Worm (Caenorhabditis elegans): ENCODE measurements around the gene cal-8.

The cal-8 gene

ce11 chrII:5481982-5482381 is at the start of gene cal-8:
TSS of gene cal-8 (minus strand) at chrII:5482041.
- no peak for TF ChIP-seq flt-1 (GFP tag; IDR thresholded peaks at IDR 0.05)
- TF ChIP-seq T22C8.4 (GFP tag; IDR thresholded peaks at IDR 0.05) = no peak
- TF ChIP-seq klf-2 (GFP tag; conservative IDR thresholded peaks at IDR 0.05) = no peak
- no peak for TF ChIP-seq ref-1 (GFP tag; conservative IDR thresholded peaks at IDR 0.05)
- no peak for TF ChIP-seq med-1 (GFP tag; optimal IDR thresholded peaks at IDR 0.05; ENCODE audit: insufficient read depth)
- no peak for TF ChIP-seq tab-1 (GFP tag; IDR thresholded peaks at IDR 0.05)
- TF ChIP-seq ztf-29 (GFP tag; IDR thresholded peaks at IDR 0.05) = no peak
- no peak for TF ChIP-seq ztf-23 (GFP tag; IDR thresholded peaks at IDR 0.05)
- TF ChIP-seq cog-1 (tag; optimal IDR thresholded peaks at IDR 0.05) = no peak

ce11 chrII:5527841-5528240 is 46.0 kb upstream of the cal-8 start, which contains the start of gene ZK177.1:
TSS of gene ZK177.1 (plus strand) at chrII:5528141.
- no peak for TF ChIP-seq T22C8.4 (GFP tag; IDR thresholded peaks at IDR 0.05)
- TF ChIP-seq ztf-29 (GFP tag; IDR thresholded peaks at IDR 0.05) = no peak
- TF ChIP-seq ztf-23 (GFP tag; IDR thresholded peaks at IDR 0.05) = no peak

ce11 chrII:5525297-5525696 is 43.5 kb upstream of the cal-8 start, which contains the start of gene tbx-35:
TSS of gene tbx-35 (minus strand) at chrII:5525397.
- TF ChIP-seq cog-1 (tag; optimal IDR thresholded peaks at IDR 0.05) (no peak), tab-1 (GFP tag; IDR thresholded peaks at IDR 0.05) (no peak), klf-2 (GFP tag; conservative IDR thresholded peaks at IDR 0.05) (no peak), ref-1 (GFP tag; conservative IDR thresholded peaks at IDR 0.05) (no peak), T22C8.4 (GFP tag; IDR thresholded peaks at IDR 0.05) (no peak), ztf-23 (GFP tag; IDR thresholded peaks at IDR 0.05) (no peak), flt-1 (GFP tag; IDR thresholded peaks at IDR 0.05) (no peak), ztf-29 (GFP tag; IDR thresholded peaks at IDR 0.05) (no peak), med-1 (GFP tag; optimal IDR thresholded peaks at IDR 0.05; ENCODE audit: insufficient read depth) (no peak)

ce11 chrII:5522637-5523036 is 40.8 kb upstream of the cal-8 start, which contains the start of gene ZK177.11:
TSS of gene ZK177.11 (plus strand) at chrII:5522937.
- TF ChIP-seq med-1 (GFP tag; optimal IDR thresholded peaks at IDR 0.05; ENCODE audit: insufficient read depth) (no peak), tab-1 (GFP tag; IDR thresholded peaks at IDR 0.05) (no peak), ztf-29 (GFP tag; IDR thresholded peaks at IDR 0.05) (no peak), ztf-23 (GFP tag; IDR thresholded peaks at IDR 0.05) (no peak), klf-2 (GFP tag; conservative IDR thresholded peaks at IDR 0.05) (no peak), T22C8.4 (GFP tag; IDR thresholded peaks at IDR 0.05) (no peak), ref-1 (GFP tag; conservative IDR thresholded peaks at IDR 0.05) (no peak), flt-1 (GFP tag; IDR thresholded peaks at IDR 0.05) (no peak), cog-1 (tag; optimal IDR thresholded peaks at IDR 0.05) (no peak)

- TF ChIP-seq tab-1 (GFP tag; IDR thresholded peaks at IDR 0.05) (no peak), flt-1 (GFP tag; IDR thresholded peaks at IDR 0.05) (no peak)
Measured at ce11 chrII:5521411-5521810, 39.6 kb upstream of the cal-8 start, which contains the start of gene ZK177.12. TSS of gene ZK177.12 (plus strand) at chrII:5521711.

- no peak for TF ChIP-seq ztf-29 (GFP tag; IDR thresholded peaks at IDR 0.05)
- no peak for TF ChIP-seq ref-1 (GFP tag; conservative IDR thresholded peaks at IDR 0.05)
- TF ChIP-seq ztf-23 (GFP tag; IDR thresholded peaks at IDR 0.05) = no peak
- TF ChIP-seq flt-1 (GFP tag; IDR thresholded peaks at IDR 0.05) = no peak
- no peak for TF ChIP-seq med-1 (GFP tag; optimal IDR thresholded peaks at IDR 0.05; ENCODE audit: insufficient read depth)
- no peak for TF ChIP-seq tab-1 (GFP tag; IDR thresholded peaks at IDR 0.05)
- no peak for TF ChIP-seq T22C8.4 (GFP tag; IDR thresholded peaks at IDR 0.05)
- TF ChIP-seq klf-2 (GFP tag; conservative IDR thresholded peaks at IDR 0.05) = no peak
- no peak for TF ChIP-seq cog-1 (tag; optimal IDR thresholded peaks at IDR 0.05)
Measured at ce11 chrII:5518910-5519309, 37.1 kb upstream of the cal-8 start, which contains the start of gene ZK177.2. TSS of gene ZK177.2 (plus strand) at chrII:5519210.

ce11 chrII:5518055-5518454 is 36.2 kb upstream of the cal-8 start:
- TF ChIP-seq ztf-29 (GFP tag; IDR thresholded peaks at IDR 0.05) (no peak), klf-2 (GFP tag; conservative IDR thresholded peaks at IDR 0.05) (no peak), T22C8.4 (GFP tag; IDR thresholded peaks at IDR 0.05) (no peak), tab-1 (GFP tag; IDR thresholded peaks at IDR 0.05) (no peak), ztf-23 (GFP tag; IDR thresholded peaks at IDR 0.05) (no peak), cog-1 (tag; optimal IDR thresholded peaks at IDR 0.05) (no peak), flt-1 (GFP tag; IDR thresholded peaks at IDR 0.05) (no peak), ref-1 (GFP tag; conservative IDR thresholded peaks at IDR 0.05) (no peak), med-1 (GFP tag; optimal IDR thresholded peaks at IDR 0.05; ENCODE audit: insufficient read depth) (no peak)

- TF ChIP-seq flt-1 (GFP tag; IDR thresholded peaks at IDR 0.05) (no peak), T22C8.4 (GFP tag; IDR thresholded peaks at IDR 0.05) (no peak), ztf-23 (GFP tag; IDR thresholded peaks at IDR 0.05) (no peak), tab-1 (GFP tag; IDR thresholded peaks at IDR 0.05) (no peak), med-1 (GFP tag; optimal IDR thresholded peaks at IDR 0.05; ENCODE audit: insufficient read depth) (no peak), ref-1 (GFP tag; conservative IDR thresholded peaks at IDR 0.05) (no peak), cog-1 (tag; optimal IDR thresholded peaks at IDR 0.05) (no peak), ztf-29 (GFP tag; IDR thresholded peaks at IDR 0.05) (no peak), klf-2 (GFP tag; conservative IDR thresholded peaks at IDR 0.05) (no peak)
Measured at ce11 chrII:5517643-5518042, 35.8 kb upstream of the cal-8 start, which contains the start of gene ZK177.9. TSS of gene ZK177.9 (minus strand) at chrII:5517743.

ce11 chrII:5515542-5515941 is 33.7 kb upstream of the cal-8 start, which contains the start of gene ZK177.3:
TSS of gene ZK177.3 (plus strand) at chrII:5515842.
- TF ChIP-seq med-1 (GFP tag; optimal IDR thresholded peaks at IDR 0.05; ENCODE audit: insufficient read depth) (no peak), cog-1 (tag; optimal IDR thresholded peaks at IDR 0.05) (no peak), ref-1 (GFP tag; conservative IDR thresholded peaks at IDR 0.05) (no peak), klf-2 (GFP tag; conservative IDR thresholded peaks at IDR 0.05) (no peak), ztf-29 (GFP tag; IDR thresholded peaks at IDR 0.05) (no peak), T22C8.4 (GFP tag; IDR thresholded peaks at IDR 0.05) (no peak), tab-1 (GFP tag; IDR thresholded peaks at IDR 0.05) (no peak), flt-1 (GFP tag; IDR thresholded peaks at IDR 0.05) (no peak), ztf-23 (GFP tag; IDR thresholded peaks at IDR 0.05) (no peak)

- TF ChIP-seq flt-1 (GFP tag; IDR thresholded peaks at IDR 0.05) (no peak), ztf-23 (GFP tag; IDR thresholded peaks at IDR 0.05) (no peak), ztf-29 (GFP tag; IDR thresholded peaks at IDR 0.05) (no peak), ref-1 (GFP tag; conservative IDR thresholded peaks at IDR 0.05) (no peak), klf-2 (GFP tag; conservative IDR thresholded peaks at IDR 0.05) (no peak), tab-1 (GFP tag; IDR thresholded peaks at IDR 0.05) (no peak), cog-1 (tag; optimal IDR thresholded peaks at IDR 0.05) (no peak), T22C8.4 (GFP tag; IDR thresholded peaks at IDR 0.05) (no peak)
Measured at ce11 chrII:5514846-5515245, 33.0 kb upstream of the cal-8 start, which contains the start of gene sahd-1. TSS of gene sahd-1 (minus strand) at chrII:5514945.

Data from whole organism, midembryonic.